Worm (Caenorhabditis elegans): ENCODE data around the gene soc-2.

soc-2 gene

ce11 chrIV:5152391-5152790, at the start of gene soc-2:
soc-2 (minus strand) TSS chrIV:5152491.
- TF ChIP-seq unc-86 (tag; optimal IDR thresholded peaks at IDR 0.05): no peak
- TF ChIP-seq dsc-1 (tag; optimal IDR thresholded peaks at IDR 0.05): peak; percentile 0

- TF ChIP-seq dsc-1 (tag; optimal IDR thresholded peaks at IDR 0.05): peak; percentile 20
- TF ChIP-seq unc-62 (GFP tag; optimal IDR thresholded peaks at IDR 0.05): no peak
- peak in 1 of 2 experiments; percentile 38 for TF ChIP-seq lsy-2 (tag; optimal IDR thresholded peaks at IDR 0.05)
- TF ChIP-seq aly-2 (tag; optimal IDR thresholded peaks at IDR 0.05): no peak
- TF ChIP-seq nhr-71 (tag; optimal IDR thresholded peaks at IDR 0.05): peak; percentile 69
- TF ChIP-seq nhr-47 (tag; optimal IDR thresholded peaks at IDR 0.05): peak; percentile 60
- no peak for TF ChIP-seq lin-35 (GFP tag; optimal IDR thresholded peaks at IDR 0.05)
- TF ChIP-seq nhr-237 (tag; optimal IDR thresholded peaks at IDR 0.05): no peak
- TF ChIP-seq swsn-7 (tag; optimal IDR thresholded peaks at IDR 0.05): no peak
- no peak for TF ChIP-seq lin-13 (GFP tag; optimal IDR thresholded peaks at IDR 0.05)
- no peak for TF ChIP-seq nhr-12 (tag; optimal IDR thresholded peaks at IDR 0.05)
- peak; percentile 81 for TF ChIP-seq fkh-8 (tag; optimal IDR thresholded peaks at IDR 0.05)
- no peak for TF ChIP-seq snpc-4 (tag; optimal IDR thresholded peaks at IDR 0.05)
- no peak for TF ChIP-seq unc-130 (tag; optimal IDR thresholded peaks at IDR 0.05)
- peak; percentile 36 for TF ChIP-seq hlh-4 (tag; optimal IDR thresholded peaks at IDR 0.05)
Measured at ce11 chrIV:5200813-5201212, 48.5 kb upstream of the soc-2 start.

- TF ChIP-seq nhr-76 (tag; optimal IDR thresholded peaks at IDR 0.05) (no peak), C04F5.9 (tag; optimal IDR thresholded peaks at IDR 0.05) (no peak), ceh-88 (GFP tag; IDR thresholded peaks at IDR 0.05) (no peak), egl-27 (tag; optimal IDR thresholded peaks at IDR 0.05) (no peak)
Measured at ce11 chrIV:5195531-5195930, 43.2 kb upstream of the soc-2 start, which contains the start of gene gpa-18. gpa-18 (minus strand) TSS chrIV:5195631.

ce11 chrIV:5188051-5188450, 35.8 kb upstream of the soc-2 start:
- TF ChIP-seq nhr-47 (tag; optimal IDR thresholded peaks at IDR 0.05): peak; percentile 47
- peak; percentile 7 to 38 for TF ChIP-seq lsy-2 (tag; optimal IDR thresholded peaks at IDR 0.05)
- TF ChIP-seq lin-35 (GFP tag; optimal IDR thresholded peaks at IDR 0.05): peak; percentile 73 to 79
- TF ChIP-seq xbp-1 (tag; optimal IDR thresholded peaks at IDR 0.05): peak; percentile 33
- peak; percentile 77 for TF ChIP-seq rnt-1 (tag; optimal IDR thresholded peaks at IDR 0.05)
- TF ChIP-seq nhr-90 (tag; optimal IDR thresholded peaks at IDR 0.05; ENCODE audit: poor library complexity): peak; percentile 29
- no peak for TF ChIP-seq nhr-84 (tag; optimal IDR thresholded peaks at IDR 0.05)
- TF ChIP-seq efl-1 (optimal IDR thresholded peaks at IDR 0.05): peak; percentile 87
- TF ChIP-seq efl-1 (GFP tag; optimal IDR thresholded peaks at IDR 0.05 in 1 of 2): peak; percentile 86 to 98
- no peak for TF ChIP-seq nhr-12 (tag; optimal IDR thresholded peaks at IDR 0.05)
- peak; percentile 73 for TF ChIP-seq lir-3 (tag; optimal IDR thresholded peaks at IDR 0.05; ENCODE audit: poor library complexity)
- TF ChIP-seq egl-13 (tag; optimal IDR thresholded peaks at IDR 0.05): peak; percentile 21
- no peak for TF ChIP-seq grh-1 (GFP tag; IDR thresholded peaks at IDR 0.05)
- TF ChIP-seq pqm-1 (tag; optimal IDR thresholded peaks at IDR 0.05): no peak
- no peak for TF ChIP-seq sup-37 (GFP tag; optimal IDR thresholded peaks at IDR 0.05)
- peak; percentile 58 for TF ChIP-seq blmp-1 (tag; optimal IDR thresholded peaks at IDR 0.05)
- TF ChIP-seq dsc-1 (tag; optimal IDR thresholded peaks at IDR 0.05): peak; percentile 38
- no peak for TF ChIP-seq vab-15 (tag; optimal IDR thresholded peaks at IDR 0.05)
- peak; percentile 23 for TF ChIP-seq nhr-19 (GFP tag; conservative IDR thresholded peaks at IDR 0.05)
- peak; percentile 76 for TF ChIP-seq ceh-90 (tag; optimal IDR thresholded peaks at IDR 0.05)
- TF ChIP-seq mdl-1 (tag; optimal IDR thresholded peaks at IDR 0.05): no peak
- no peak for TF ChIP-seq C34B4.2 (tag; optimal IDR thresholded peaks at IDR 0.05)
- no peak for TF ChIP-seq fkh-8 (tag; optimal IDR thresholded peaks at IDR 0.05)
- no peak for TF ChIP-seq zag-1 (tag; optimal IDR thresholded peaks at IDR 0.05)
- TF ChIP-seq nhr-85 (tag): peak; percentile 75
- peak; percentile 8 for TF ChIP-seq nhr-20 (tag; optimal IDR thresholded peaks at IDR 0.05)
- peak; percentile 58 for TF ChIP-seq nhr-71 (tag; optimal IDR thresholded peaks at IDR 0.05)
- TF ChIP-seq tbx-2 (tag; optimal IDR thresholded peaks at IDR 0.05): peak; percentile 40
- peak; percentile 24 for TF ChIP-seq lin-13 (GFP tag; optimal IDR thresholded peaks at IDR 0.05)
- TF ChIP-seq fkh-4 (tag; optimal IDR thresholded peaks at IDR 0.05; ENCODE audit: borderline replicate concordance): peak; percentile 15
- TF ChIP-seq zip-4 (GFP tag; optimal IDR thresholded peaks at IDR 0.05): no peak
- TF ChIP-seq swsn-7 (tag; optimal IDR thresholded peaks at IDR 0.05): peak; percentile 29
- no peak for TF ChIP-seq aly-2 (tag; optimal IDR thresholded peaks at IDR 0.05)
- TF ChIP-seq pax-3 (tag; optimal IDR thresholded peaks at IDR 0.05): no peak
- no peak for TF ChIP-seq C16A3.4 (tag; optimal IDR thresholded peaks at IDR 0.05)
- TF ChIP-seq ztf-11 (tag; optimal IDR thresholded peaks at IDR 0.05): no peak
